Fruit fly (Drosophila melanogaster) whole organism, embryonic: Measurements from ENCODE around the gene wds.

ENCODE experiments used
- Asciz ChIP-seq: fragments of 200-800 bp; sonication (Bioruptor generic); optimal IDR thresholded peaks from 2 replicates; lab custom pipeline; 2017; ENCODE audit warnings: missing biosample characterization, mild to moderate bottlenecking, missing genetic modification characterization, missing genetic modification reagents
- CG10209 ChIP-seq: fragments of 200-800 bp; sonication (Bioruptor generic); optimal IDR thresholded peaks from 3 replicates; lab custom pipeline; 2017; ENCODE audit warnings: missing biosample characterization, mild to moderate bottlenecking, missing genetic modification characterization, missing genetic modification reagents
- CG10543 ChIP-seq: fragments of 200-800 bp; sonication (Bioruptor generic); optimal IDR thresholded peaks from 3 replicates; lab custom pipeline; 2017; ENCODE audit warnings: missing biosample characterization, mild to moderate bottlenecking, missing genetic modification characterization, moderate library complexity
- CG11093 ChIP-seq: fragments of 200-800 bp; sonication (Bioruptor generic); IDR thresholded peaks from 3 replicates; pipeline ENCODE4 v1.3.6; 2022; ENCODE audit warnings: missing biosample characterization, missing genetic modification characterization
- CG11723 ChIP-seq: fragments of 200-800 bp; sonication (Bioruptor generic); optimal IDR thresholded peaks from 2 replicates; lab custom pipeline; 2017; ENCODE audit warnings: missing biosample characterization, mild to moderate bottlenecking, missing genetic modification characterization
- CG15479 ChIP-seq: fragments of 200-800 bp; sonication (Bioruptor generic); optimal IDR thresholded peaks from 3 replicates; lab custom pipeline; 2019; ENCODE audit warnings: missing biosample characterization, mild to moderate bottlenecking, missing genetic modification characterization, moderate library complexity
- CG18011 ChIP-seq: fragments of 200-800 bp; sonication (Bioruptor generic); optimal IDR thresholded peaks from 2 replicates; lab custom pipeline; 2017; ENCODE audit warnings: missing biosample characterization, missing genetic modification characterization, mild to moderate bottlenecking, moderate library complexity, missing genotype
- CG18262 ChIP-seq: fragments of 200-800 bp; optimal IDR thresholded peaks from 3 replicates; lab custom pipeline; 2019; ENCODE audit warnings: missing biosample characterization, mild to moderate bottlenecking, missing genetic modification characterization, moderate library complexity
- CG2199 ChIP-seq: fragments of 200-800 bp; sonication (Bioruptor generic); IDR thresholded peaks from 3 replicates; pipeline ENCODE4 v1.3.6; 2022; ENCODE audit warnings: missing biosample characterization, missing genetic modification characterization
- CG2202 ChIP-seq: fragments of 200-800 bp; sonication (Bioruptor generic); optimal IDR thresholded peaks from 2 replicates; lab custom pipeline; 2018; ENCODE audit warnings: missing biosample characterization, mild to moderate bottlenecking, missing genetic modification characterization
- CG2875 ChIP-seq: fragments of 200-800 bp; sonication (Bioruptor generic); optimal IDR thresholded peaks from 2 replicates; lab custom pipeline; 2017; ENCODE audit warnings: missing biosample characterization, mild to moderate bottlenecking, missing genetic modification characterization, missing genetic modification reagents
- CG33557 ChIP-seq: fragments of 200-800 bp; sonication (Bioruptor generic); optimal IDR thresholded peaks from 2 replicates; lab custom pipeline; 2019; ENCODE audit warnings: missing biosample characterization, mild to moderate bottlenecking, missing genetic modification characterization, moderate library complexity
- CG4360 ChIP-seq: fragments of 200-800 bp; sonication (Bioruptor generic); IDR thresholded peaks from 2 replicates; pipeline ENCODE4 v1.3.6; 2022; ENCODE audit warnings: missing biosample characterization, missing genetic modification characterization
- CG6791 ChIP-seq: fragments of 200-800 bp; sonication (Bioruptor generic); IDR thresholded peaks from 3 replicates; pipeline ENCODE4 v1.3.6; 2022; ENCODE audit warnings: missing biosample characterization, missing genetic modification characterization; ENCODE audit not compliant: partially characterized antibody
- CG7963 ChIP-seq: fragments of 200-800 bp; sonication (Bioruptor generic); IDR thresholded peaks from 3 replicates; pipeline ENCODE4 v1.3.6; 2022; ENCODE audit warnings: missing biosample characterization, missing genetic modification characterization; ENCODE audit not compliant: partially characterized antibody
- CG8765 ChIP-seq: fragments of 200-800 bp; sonication (Bioruptor generic); IDR thresholded peaks from 2 replicates; pipeline ENCODE4 v1.3.6; 2022; ENCODE audit warnings: missing biosample characterization, missing genetic modification characterization
- CG9437 ChIP-seq: fragments of 200-800 bp; sonication (Bioruptor generic); optimal IDR thresholded peaks from 2 replicates; lab custom pipeline; 2018; ENCODE audit warnings: missing biosample characterization, mild to moderate bottlenecking, missing genetic modification characterization
- D ChIP-seq, 2 experiments: fragments of 200-800 bp in 1 of 2; fragments of >200 bp in 1 of 2; sonication (Bioruptor generic) in 1 of 2; optimal IDR thresholded peaks; 2 replicates in 1 of 2; 3 replicates in 1 of 2; lab custom pipeline; 2017; ENCODE audit warnings: mild to moderate bottlenecking in 1 of 2, missing biosample characterization in 1 of 2, missing genetic modification characterization in 1 of 2, missing genetic modification reagents in 1 of 2
- Dbx ChIP-seq: fragments of 200-800 bp; sonication (Bioruptor generic); IDR thresholded peaks from 3 replicates; pipeline ENCODE4 v1.3.6; 2022; ENCODE audit warnings: missing biosample characterization, missing genetic modification characterization
- Drgx ChIP-seq: fragments of 200-800 bp; sonication (Bioruptor generic); IDR thresholded peaks from 2 replicates; pipeline ENCODE4 v1.3.6; 2022; ENCODE audit warnings: missing biosample characterization, missing genetic modification characterization
- Fer3 ChIP-seq: fragments of 200-800 bp; sonication (Bioruptor generic); optimal IDR thresholded peaks from 2 replicates; lab custom pipeline; 2018; ENCODE audit warnings: missing biosample characterization, mild to moderate bottlenecking, missing genetic modification characterization, moderate library complexity
- Hmr ChIP-seq: fragments of 200-800 bp; sonication (Bioruptor generic); optimal IDR thresholded peaks from 3 replicates; lab custom pipeline; 2017; ENCODE audit warnings: mild to moderate bottlenecking, missing biosample characterization, missing genetic modification reagents, missing genetic modification characterization
- MBD-R2 ChIP-seq: fragments of 200-800 bp; sonication (Bioruptor generic); IDR thresholded peaks from 2 replicates; pipeline ENCODE4 v1.3.6; 2022; ENCODE audit warnings: missing biosample characterization, missing genetic modification characterization
- Mad ChIP-seq: fragments of 200-800 bp; sonication (Bioruptor generic); optimal IDR thresholded peaks from 2 replicates; lab custom pipeline; 2016; ENCODE audit warnings: missing biosample characterization, missing genetic modification characterization
- Oli ChIP-seq: fragments of 200-800 bp; sonication (Bioruptor generic); optimal IDR thresholded peaks from 2 replicates; lab custom pipeline; 2018; ENCODE audit warnings: missing biosample characterization, mild to moderate bottlenecking, missing genetic modification characterization, moderate library complexity
- Pdp1 ChIP-seq, 2 experiments: fragments of 200-800 bp; sonication (Bioruptor generic); optimal IDR thresholded peaks; 3 replicates each; lab custom pipeline; 2016; ENCODE audit warnings: missing biosample characterization in 2 of 2, missing genetic modification characterization in 2 of 2, mild to moderate bottlenecking in 1 of 2, moderate library complexity in 1 of 2
- Side ChIP-seq: fragments of 200-800 bp; sonication (Bioruptor generic); optimal IDR thresholded peaks from 2 replicates; lab custom pipeline; 2016; ENCODE audit warnings: missing biosample characterization, missing genetic modification characterization
- Sin3A ChIP-seq: fragments of >200 bp; optimal IDR thresholded peaks from 2 replicates; lab custom pipeline; 2018
- Sry-δ ChIP-seq: fragments of 200-800 bp; sonication (Bioruptor generic); optimal IDR thresholded peaks from 2 replicates; lab custom pipeline; 2016; ENCODE audit warnings: missing biosample characterization, missing genetic modification characterization
- ab ChIP-seq: fragments of 200-800 bp; sonication (Bioruptor generic); optimal IDR thresholded peaks from 2 replicates; lab custom pipeline; 2016; ENCODE audit warnings: missing biosample characterization, missing genetic modification characterization
- ara ChIP-seq: fragments of 200-800 bp; sonication (Bioruptor generic); IDR thresholded peaks from 2 replicates; pipeline ENCODE4 v1.3.6; 2022; ENCODE audit warnings: missing biosample characterization, missing genetic modification characterization
- croc ChIP-seq: fragments of 200-800 bp; sonication (Bioruptor generic); conservative IDR thresholded peaks from 3 replicates; pipeline ENCODE4 v1.3.6; 2022; ENCODE audit warnings: missing biosample characterization, missing genetic modification characterization
- dati ChIP-seq: fragments of 200-800 bp; sonication (Bioruptor generic); IDR thresholded peaks from 2 replicates; pipeline ENCODE4 v1.3.6; 2022; ENCODE audit warnings: missing biosample characterization, missing genetic modification characterization
- dmrt99B ChIP-seq: fragments of 200-800 bp; sonication (Bioruptor generic); optimal IDR thresholded peaks from 2 replicates; lab custom pipeline; 2018; ENCODE audit warnings: missing biosample characterization, mild to moderate bottlenecking, missing genetic modification characterization, moderate library complexity
- ind ChIP-seq: fragments of 200-800 bp; sonication (Bioruptor generic); optimal IDR thresholded peaks from 3 replicates; lab custom pipeline; 2016; ENCODE audit warnings: missing biosample characterization, missing genetic modification characterization
- mirr ChIP-seq: fragments of 200-800 bp; sonication (Bioruptor generic); optimal IDR thresholded peaks from 3 replicates; lab custom pipeline; 2018; ENCODE audit warnings: missing biosample characterization, mild to moderate bottlenecking, missing genetic modification characterization
- nau ChIP-seq: fragments of 200-800 bp; sonication (Bioruptor generic); optimal IDR thresholded peaks from 3 replicates; lab custom pipeline; 2017; ENCODE audit warnings: missing biosample characterization, mild to moderate bottlenecking, missing genetic modification characterization, missing genetic modification reagents
- nerfin-2 ChIP-seq: fragments of 200-800 bp; sonication (Bioruptor generic); IDR thresholded peaks from 2 replicates; pipeline ENCODE4 v1.3.6; 2022; ENCODE audit warnings: missing biosample characterization, missing genetic modification characterization; ENCODE audit not compliant: partially characterized antibody
- sd ChIP-seq: fragments of 200-800 bp; sonication (Bioruptor generic); optimal IDR thresholded peaks from 3 replicates; lab custom pipeline; 2018; ENCODE audit warnings: missing biosample characterization, mild to moderate bottlenecking, missing genetic modification characterization, moderate library complexity
- sens-2 ChIP-seq: fragments of 200-800 bp; sonication (Bioruptor generic); IDR thresholded peaks from 2 replicates; pipeline ENCODE4 v1.3.6; 2022; ENCODE audit warnings: missing biosample characterization, missing genetic modification characterization
- slbo ChIP-seq: fragments of 200-800 bp; sonication (Bioruptor generic); IDR thresholded peaks from 2 replicates; pipeline ENCODE4 v1.3.6; 2022; ENCODE audit warnings: missing biosample characterization, missing genetic modification characterization
- sob ChIP-seq: fragments of 200-800 bp; sonication (Bioruptor generic); IDR thresholded peaks from 2 replicates; pipeline ENCODE4 v1.3.6; 2022; ENCODE audit warnings: missing biosample characterization, missing genetic modification characterization
- ssp ChIP-seq: fragments of 200-800 bp; sonication (Bioruptor generic); IDR thresholded peaks from 2 replicates; pipeline ENCODE4 v1.3.6; 2022; ENCODE audit warnings: missing biosample characterization, missing genetic modification characterization
- ttk ChIP-seq: fragments of 200-800 bp; sonication (Bioruptor generic); IDR thresholded peaks from 2 replicates; pipeline ENCODE4 v2.1.2; 2022; ENCODE audit warnings: missing biosample characterization, missing genetic modification characterization
- tup ChIP-seq: fragments of 200-800 bp; sonication (Bioruptor generic); optimal IDR thresholded peaks from 2 replicates; lab custom pipeline; 2016; ENCODE audit warnings: missing biosample characterization, mild to moderate bottlenecking, missing genetic modification characterization, moderate library complexity
- unc-4 ChIP-seq: fragments of 200-800 bp; sonication (Bioruptor generic); IDR thresholded peaks from 2 replicates; pipeline ENCODE4 v1.3.6; 2022; ENCODE audit warnings: missing biosample characterization, missing genetic modification characterization; ENCODE audit not compliant: partially characterized antibody
- vnd ChIP-seq: fragments of 200-800 bp; sonication (Bioruptor generic); IDR thresholded peaks from 3 replicates; pipeline ENCODE4 v1.3.6; 2022; ENCODE audit warnings: missing biosample characterization, missing genetic modification characterization; ENCODE audit not compliant: partially characterized antibody
- zfh2 ChIP-seq: fragments of 200-800 bp; sonication (Bioruptor generic); optimal IDR thresholded peaks from 2 replicates; lab custom pipeline; 2016; ENCODE audit warnings: missing biosample characterization, missing genetic modification characterization

The wds gene

DNA sequence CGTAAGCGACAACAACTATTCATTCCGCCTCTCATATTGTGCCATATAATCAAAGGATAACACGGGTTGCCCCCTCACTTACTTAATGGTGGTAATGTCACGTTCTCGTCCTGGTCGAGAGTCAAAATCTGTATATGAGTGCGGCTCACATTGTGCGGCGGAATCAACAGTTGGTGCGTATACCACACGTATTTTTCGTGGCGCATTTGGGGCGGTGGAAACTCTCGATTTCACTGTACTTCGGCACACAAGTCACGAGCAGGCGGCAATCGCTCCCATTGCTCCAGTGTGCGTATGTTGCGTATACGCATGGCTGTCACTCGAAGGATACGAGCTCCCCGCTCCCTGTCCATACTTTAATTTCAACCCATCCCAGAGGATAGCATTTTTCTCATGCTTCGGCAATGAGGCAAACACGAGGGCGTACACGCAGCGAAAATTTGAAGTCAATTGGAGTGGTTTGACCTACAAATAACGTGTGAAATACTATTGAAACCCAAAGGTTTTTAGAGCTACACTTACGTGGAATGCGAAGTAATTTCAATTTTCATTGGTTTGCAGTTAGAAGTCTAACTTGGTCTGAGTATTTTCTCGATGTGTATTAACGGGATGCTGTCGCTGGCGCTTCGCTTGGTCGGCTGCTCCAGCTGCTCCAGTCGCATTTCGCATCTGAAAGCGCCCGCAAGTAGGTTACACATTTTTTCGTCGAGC is 3.8 kb upstream of the wds start (continued):
- no peak for TF ChIP-seq croc
- no peak for TF ChIP-seq CG4360 (GFP tag; lab: Robert Waterston, UW)
- TF ChIP-seq ttk (GFP tag; lab: Robert Waterston, UW) = peak; percentile 76
- peak; percentile 79 for TF ChIP-seq sob (GFP tag; lab: Robert Waterston, UW)
- TF ChIP-seq Fer3 (tag; lab: Kevin White, UChicago) = peak; percentile 81
- TF ChIP-seq CG10543 (GFP tag; lab: Kevin White, UChicago) = peak; percentile 51
- peak; percentile 80 for TF ChIP-seq Side (GFP tag; lab: Kevin White, UChicago)
- peak; percentile 54 for TF ChIP-seq tup (GFP tag; lab: Kevin White, UChicago)
- peak; percentile 88 for TF ChIP-seq ind (GFP tag; lab: Kevin White, UChicago)
- peak; percentile 71; the same call in 2 of the 3 replicates for TF ChIP-seq CG11093 (GFP tag; lab: Robert Waterston, UW)
- TF ChIP-seq Mad (GFP tag; lab: Kevin White, UChicago) = peak; percentile 46
- 0 out of 2 replicates have a peak, but pooled peaks have one; percentile 36 for TF ChIP-seq ara (GFP tag; lab: Robert Waterston, UW)
- no peak for TF ChIP-seq D (optimal IDR thresholded peaks at IDR 0.05; lab: Kevin White, UChicago)
- TF ChIP-seq D (GFP tag; optimal IDR thresholded peaks at IDR 0.05; lab: Kevin White, UChicago) = peak; percentile 14
- peak; percentile 77 for TF ChIP-seq dmrt99B (tag; lab: Kevin White, UChicago)
- peak; percentile 45 for TF ChIP-seq Sry-δ (GFP tag; lab: Kevin White, UChicago)
- TF ChIP-seq dati (GFP tag; lab: Robert Waterston, UW) = no peak
- TF ChIP-seq ssp = peak; percentile 65
- peak; percentile 63 for TF ChIP-seq Drgx (GFP tag; lab: Robert Waterston, UW)
- TF ChIP-seq CG2202 = no peak
- TF ChIP-seq CG33557 (GFP tag; lab: Kevin White, UChicago) = no peak
- no peak for TF ChIP-seq CG7963 (GFP tag; lab: Robert Waterston, UW)
- peak; percentile 72 for TF ChIP-seq Oli (tag; lab: Kevin White, UChicago)
- TF ChIP-seq Asciz (GFP tag; lab: Kevin White, UChicago) = peak; percentile 32
- no peak for TF ChIP-seq nerfin-2 (GFP tag; lab: Robert Waterston, UW)
- peak; percentile 53; the same call in 1 of the 2 replicates for TF ChIP-seq MBD-R2 (GFP tag; lab: Robert Waterston, UW)
- peak; percentile 68 to 75 for TF ChIP-seq Pdp1 (GFP tag; optimal IDR thresholded peaks at IDR 0.05; lab: Kevin White, UChicago)
- no peak for TF ChIP-seq Sin3A
- TF ChIP-seq CG2875 (GFP tag; lab: Kevin White, UChicago) = peak; percentile 26
- peak; percentile 91 for TF ChIP-seq Dbx
- TF ChIP-seq CG15479 (GFP tag; lab: Kevin White, UChicago) = no peak
- peak; percentile 89 for TF ChIP-seq slbo (GFP tag; lab: Robert Waterston, UW)
- no peak for TF ChIP-seq unc-4 (GFP tag; lab: Robert Waterston, UW)
- peak; percentile 6 for TF ChIP-seq CG11723
- TF ChIP-seq sd (tag; lab: Kevin White, UChicago) = peak; percentile 52
- peak; percentile 81 for TF ChIP-seq zfh2 (GFP tag; lab: Kevin White, UChicago)
- peak; percentile 40 for TF ChIP-seq CG18262 (tag; lab: Kevin White, UChicago)
- TF ChIP-seq CG10209 (GFP tag; lab: Kevin White, UChicago) = peak; percentile 73
- TF ChIP-seq CG18011 = peak; percentile 53
- TF ChIP-seq Hmr = peak; percentile 93
- TF ChIP-seq mirr = no peak
- no peak for TF ChIP-seq CG2199 (GFP tag; lab: Robert Waterston, UW)
- TF ChIP-seq CG8765 (GFP tag; lab: Robert Waterston, UW) = peak; percentile 47; the same call in 1 of the 2 replicates
- no peak; the same call in 1 of the 2 replicates for TF ChIP-seq sens-2 (GFP tag; lab: Robert Waterston, UW)
- TF ChIP-seq vnd (GFP tag; lab: Robert Waterston, UW) = no peak
- TF ChIP-seq CG9437 = peak; percentile 32
- TF ChIP-seq CG6791 (GFP tag; lab: Robert Waterston, UW) = no peak
- TF ChIP-seq nau = peak; percentile 65
- peak; percentile 56 for TF ChIP-seq ab
